Worm (Caenorhabditis elegans): Measurements from ENCODE around the gene ins-15.

DNA sequence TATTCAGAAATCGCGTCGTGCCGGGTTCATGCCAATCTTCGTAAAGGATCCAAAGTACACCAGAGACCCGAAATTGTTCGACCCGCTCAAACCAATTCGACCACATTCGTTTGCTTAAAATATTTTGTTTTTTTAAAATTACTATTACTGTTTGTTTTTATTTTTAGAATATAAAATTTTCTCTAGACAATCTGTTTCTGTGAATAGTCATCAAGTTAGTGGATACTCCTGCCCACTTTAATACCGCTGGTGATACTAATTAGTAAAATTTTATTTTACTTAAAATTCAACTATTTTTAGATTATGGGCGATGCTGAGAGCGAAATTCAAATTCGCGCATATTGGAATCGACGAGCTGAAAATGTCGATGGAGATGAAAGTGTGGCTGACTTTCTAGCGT, 7.9 kb downstream of the ins-15 start, which contains the start of gene T14B4.1:
- TF ChIP-seq unc-39 (tag; optimal IDR thresholded peaks at IDR 0.05) (no peak), lin-13 (tag; optimal IDR thresholded peaks at IDR 0.05) (no peak), unc-62 (GFP tag; optimal IDR thresholded peaks at IDR 0.05) (no peak), tbx-8 (GFP tag; optimal IDR thresholded peaks at IDR 0.05) (no peak), mep-1 (tag; optimal IDR thresholded peaks at IDR 0.05) (no peak), nhr-76 (tag; optimal IDR thresholded peaks at IDR 0.05) (no peak), ceh-83 (GFP tag; optimal IDR thresholded peaks at IDR 0.05) (no peak), mab-5 (tag; optimal IDR thresholded peaks at IDR 0.05) (no peak), lsy-2 (tag; optimal IDR thresholded peaks at IDR 0.05) (no peak), snpc-4 (tag; optimal IDR thresholded peaks at IDR 0.05) (no peak), mls-2 (tag; optimal IDR thresholded peaks at IDR 0.05) (no peak)

Measured in whole organism, mixed stage, embryonic.